Fruit fly (Drosophila melanogaster) whole organism, pupa: ENCODE data around the gene CdGAPr.

Experiments
- CG10348 ChIP-seq: fragments of 200-800 bp; sonication (Bioruptor generic); IDR thresholded peaks from 2 replicates; pipeline ENCODE4 v1.3.6; 2022; ENCODE audit warnings: missing biosample characterization, missing genetic modification characterization
- CG12605 ChIP-seq: fragments of 200-800 bp; sonication (Bioruptor generic); IDR thresholded peaks from 2 replicates; pipeline ENCODE4 v1.3.6; 2022; ENCODE audit warnings: missing biosample characterization, missing genetic modification characterization
- CG13204 ChIP-seq: fragments of 200-800 bp; sonication (Bioruptor generic); optimal IDR thresholded peaks from 2 replicates; lab custom pipeline; 2018; ENCODE audit warnings: missing biosample characterization, mild to moderate bottlenecking, missing genetic modification characterization, moderate library complexity
- CG14655 ChIP-seq: fragments of 200-800 bp; sonication (Bioruptor generic); optimal IDR thresholded peaks from 3 replicates; lab custom pipeline; 2017; ENCODE audit warnings: mild to moderate bottlenecking, missing biosample characterization, missing genetic modification reagents, missing genetic modification characterization
- CG15710 ChIP-seq: fragments of 200-800 bp; sonication (Bioruptor generic); optimal IDR thresholded peaks from 2 replicates; lab custom pipeline; 2018; ENCODE audit warnings: missing biosample characterization, mild to moderate bottlenecking, missing genetic modification characterization, moderate library complexity
- CG17806 ChIP-seq: fragments of 200-800 bp; sonication (Bioruptor generic); optimal IDR thresholded peaks from 2 replicates; lab custom pipeline; 2018; ENCODE audit warnings: missing biosample characterization, mild to moderate bottlenecking, missing genetic modification characterization, moderate library complexity
- CG32121 ChIP-seq: fragments of 200-800 bp; sonication (Bioruptor generic); IDR thresholded peaks from 2 replicates; pipeline ENCODE4 v1.3.6; 2022; ENCODE audit warnings: missing biosample characterization, missing genetic modification characterization
- CG34367 ChIP-seq: fragments of 200-800 bp; sonication (Bioruptor generic); optimal IDR thresholded peaks from 2 replicates; lab custom pipeline; 2018; ENCODE audit warnings: missing biosample characterization, mild to moderate bottlenecking, missing genetic modification characterization
- CG4496 ChIP-seq: fragments of 200-800 bp; sonication (Bioruptor generic); IDR thresholded peaks from 3 replicates; pipeline ENCODE4 v1.3.6; 2022; ENCODE audit warnings: missing biosample characterization, missing genetic modification characterization
- CG8159 ChIP-seq: fragments of 200-800 bp; sonication (Bioruptor generic); optimal IDR thresholded peaks from 3 replicates; lab custom pipeline; 2018; ENCODE audit warnings: missing biosample characterization, mild to moderate bottlenecking, missing genetic modification characterization, moderate library complexity
- CG8301 ChIP-seq: fragments of 200-800 bp; sonication (Bioruptor generic); optimal IDR thresholded peaks from 2 replicates; lab custom pipeline; 2018; ENCODE audit warnings: missing biosample characterization, mild to moderate bottlenecking, missing genetic modification characterization
- CG9948 ChIP-seq: fragments of 200-800 bp; sonication (Bioruptor generic); optimal IDR thresholded peaks from 2 replicates; lab custom pipeline; 2018; ENCODE audit warnings: missing biosample characterization, mild to moderate bottlenecking, missing genetic modification characterization, moderate library complexity
- D1 ChIP-seq: fragments of 200-800 bp; sonication (Bioruptor generic); optimal IDR thresholded peaks from 2 replicates; lab custom pipeline; 2018; ENCODE audit warnings: missing biosample characterization, mild to moderate bottlenecking, missing genetic modification characterization, moderate library complexity
- EcR ChIP-seq: fragments of 200-800 bp; sonication (Bioruptor generic); optimal IDR thresholded peaks from 3 replicates; lab custom pipeline; 2019; ENCODE audit warnings: missing biosample characterization, missing genetic modification characterization, mild to moderate bottlenecking, moderate library complexity, missing genetic modification reagents
- Ets98B ChIP-seq: fragments of 200-800 bp; sonication (Bioruptor generic); IDR thresholded peaks from 2 replicates; pipeline ENCODE4 v1.3.6; 2022; ENCODE audit warnings: missing biosample characterization, missing genetic modification characterization
- Pif1A ChIP-seq: fragments of 200-800 bp; sonication (Bioruptor generic); optimal IDR thresholded peaks from 3 replicates; lab custom pipeline; 2016; ENCODE audit warnings: missing biosample characterization, missing genetic modification characterization
- Pif1B ChIP-seq: fragments of 200-800 bp; sonication (Bioruptor generic); optimal IDR thresholded peaks from 3 replicates; lab custom pipeline; 2016; ENCODE audit warnings: missing biosample characterization, missing genetic modification characterization
- Snoo ChIP-seq: fragments of 200-800 bp; sonication (Bioruptor generic); optimal IDR thresholded peaks from 3 replicates; lab custom pipeline; 2017; ENCODE audit warnings: missing biosample characterization, mild to moderate bottlenecking, missing genetic modification characterization, inconsistent platforms
- fd96Ca ChIP-seq: fragments of 200-800 bp; sonication (Bioruptor generic); IDR thresholded peaks from 3 replicates; pipeline ENCODE4 v1.3.6; 2022; ENCODE audit warnings: missing biosample characterization, missing genetic modification characterization
- gl ChIP-seq: fragments of 200-800 bp; sonication (Bioruptor generic); optimal IDR thresholded peaks from 2 replicates; lab custom pipeline; 2018; ENCODE audit warnings: missing biosample characterization, mild to moderate bottlenecking, missing genetic modification characterization
- rn ChIP-seq: fragments of 200-800 bp; sonication (Bioruptor generic); IDR thresholded peaks from 2 replicates; pipeline ENCODE4 v1.3.6; 2022; ENCODE audit warnings: missing biosample characterization, missing genetic modification characterization

CdGAPr gene

DNA sequence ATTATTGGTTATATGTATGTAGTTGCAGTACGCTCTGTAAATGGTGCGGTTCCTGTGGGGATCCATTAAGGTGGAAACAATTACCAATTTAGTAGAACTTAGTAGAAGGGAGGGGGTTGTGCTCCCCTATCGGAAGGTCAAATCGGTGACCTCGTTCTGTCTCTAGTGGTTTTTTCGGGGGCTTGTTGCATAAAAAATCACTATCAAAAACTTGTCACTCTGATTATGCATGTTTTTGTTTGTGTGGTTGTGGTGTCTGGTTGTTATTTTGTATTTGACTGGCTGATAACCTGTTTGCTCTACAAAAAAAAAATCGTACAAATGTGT is 28.3 kb downstream of the CdGAPr start:
- TF ChIP-seq CG14655 (GFP tag; lab: Kevin White, UChicago) (no peak), rn (GFP tag; lab: Robert Waterston, UW) (no peak), CG9948 (tag; lab: Kevin White, UChicago) (no peak), fd96Ca (GFP tag; lab: Robert Waterston, UW) (no peak), D1 (tag; lab: Kevin White, UChicago) (no peak), Pif1A (GFP tag; lab: Kevin White, UChicago) (no peak), CG13204 (GFP tag; lab: Kevin White, UChicago) (no peak), CG15710 (tag; lab: Kevin White, UChicago) (no peak), Ets98B (no peak), gl (no peak)
- TF ChIP-seq, all 21 proteins: peak for 0

dm6 chr2L:19758511-19759128 is 33.1 kb downstream of the CdGAPr start, which contains the start of the genes CG10628 and Dus3:
Gene CG10628 (minus strand): TSS chr2L:19758615.
Gene Dus3 (plus strand): TSS chr2L:19758879.
- TF ChIP-seq CG9948 (tag; lab: Kevin White, UChicago) (peak; percentile 84), CG8159 (peak; percentile 88), CG17806 (tag; lab: Kevin White, UChicago) (peak; percentile 87), gl (peak; percentile 61), CG12605 (peak; percentile 50; the same call in 1 of the 2 replicates), CG32121 (GFP tag; lab: Robert Waterston, UW) (peak; percentile 91), CG8301 (tag; lab: Kevin White, UChicago) (peak; percentile 85), EcR (GFP tag; lab: Kevin White, UChicago) (no peak), fd96Ca (GFP tag; lab: Robert Waterston, UW) (peak; percentile 94), D1 (tag; lab: Kevin White, UChicago) (no peak), Ets98B (peak; percentile 90), CG14655 (GFP tag; lab: Kevin White, UChicago) (no peak), CG15710 (tag; lab: Kevin White, UChicago) (peak; percentile 84), CG10348 (GFP tag; lab: Robert Waterston, UW) (peak; percentile 53; the same call in 1 of the 2 replicates), Snoo (tag; lab: Kevin White, UChicago) (peak; percentile 82), rn (GFP tag; lab: Robert Waterston, UW) (peak; percentile 89), CG4496 (peak; percentile 96), CG13204 (GFP tag; lab: Kevin White, UChicago) (no peak), Pif1A (GFP tag; lab: Kevin White, UChicago) (peak; percentile 89), CG34367 (tag; lab: Kevin White, UChicago) (peak; percentile 78)

dm6 chr2L:19756716-19757115 is 35.0 kb downstream of the CdGAPr start, which contains the start of gene CG10631:
Gene CG10631 (minus strand): TSS chr2L:19756904.
- TF ChIP-seq CG17806 (tag; lab: Kevin White, UChicago): no peak
- TF ChIP-seq CG14655 (GFP tag; lab: Kevin White, UChicago): no peak
- TF ChIP-seq gl: no peak
- TF ChIP-seq CG32121 (GFP tag; lab: Robert Waterston, UW): peak; percentile 13; the same call in 1 of the 2 replicates
- TF ChIP-seq CG34367 (tag; lab: Kevin White, UChicago): no peak
- TF ChIP-seq Snoo (tag; lab: Kevin White, UChicago): no peak
- TF ChIP-seq EcR (GFP tag; lab: Kevin White, UChicago): no peak
- TF ChIP-seq, all 21 proteins: peak for 1

DNA sequence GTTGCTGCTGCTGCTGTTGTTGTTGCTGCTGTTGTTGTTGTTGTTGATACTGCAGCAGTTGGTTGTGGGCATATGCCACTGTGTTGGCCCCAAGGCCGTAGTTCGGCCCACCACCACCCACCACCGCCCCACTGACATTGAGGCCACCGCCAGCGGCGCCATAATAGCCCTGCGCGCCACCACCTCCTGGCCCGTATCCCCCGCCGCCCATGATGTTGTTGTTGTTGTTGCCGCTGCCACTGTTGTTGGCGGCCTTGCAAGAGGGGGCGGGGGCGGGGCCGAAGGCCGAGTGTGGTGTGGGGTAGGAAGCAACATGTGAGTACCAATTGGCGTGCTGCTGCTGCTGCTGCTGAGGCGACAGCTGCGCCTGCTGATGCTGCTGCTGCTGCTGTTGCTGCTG is 35.6 kb downstream of the CdGAPr start:
- TF ChIP-seq CG13204 (GFP tag; lab: Kevin White, UChicago) (peak; percentile 78), rn (GFP tag; lab: Robert Waterston, UW) (no peak), CG12605 (0 out of 2 replicates have a peak, but pooled peaks have one; percentile 26)
- TF ChIP-seq, all 21 proteins: peak for 2

DNA sequence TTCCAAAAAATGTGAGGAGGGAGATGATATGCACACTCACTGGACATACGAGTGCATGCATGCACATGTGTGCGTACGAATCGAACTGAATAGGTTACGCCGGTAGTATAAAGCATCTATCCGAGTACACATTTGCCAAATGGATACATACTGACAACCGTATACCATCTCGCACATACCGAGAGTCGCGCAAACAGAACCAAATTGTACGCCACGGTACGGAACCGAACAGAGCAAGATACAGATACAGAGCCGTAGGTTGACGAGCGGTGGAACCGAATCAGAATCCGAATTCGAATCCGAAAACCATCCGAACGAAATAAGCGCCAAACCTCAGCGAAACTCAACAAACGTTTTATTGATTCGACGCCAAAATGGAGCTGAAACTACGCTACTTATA is 36.7 kb downstream of the CdGAPr start:
- no peak for TF ChIP-seq Pif1B (GFP tag; lab: Kevin White, UChicago)
- no peak for TF ChIP-seq CG4496
- TF ChIP-seq Pif1A (GFP tag; lab: Kevin White, UChicago): no peak
- TF ChIP-seq CG9948 (tag; lab: Kevin White, UChicago): no peak
- no peak for TF ChIP-seq CG13204 (GFP tag; lab: Kevin White, UChicago)
- no peak for TF ChIP-seq CG10348 (GFP tag; lab: Robert Waterston, UW)
- TF ChIP-seq CG12605: no peak
- no peak for TF ChIP-seq CG8301 (tag; lab: Kevin White, UChicago)
- no peak for TF ChIP-seq CG34367 (tag; lab: Kevin White, UChicago)
- no peak for TF ChIP-seq Snoo (tag; lab: Kevin White, UChicago)
- no peak for TF ChIP-seq CG14655 (GFP tag; lab: Kevin White, UChicago)
- TF ChIP-seq, all 21 proteins: peak for 0

DNA sequence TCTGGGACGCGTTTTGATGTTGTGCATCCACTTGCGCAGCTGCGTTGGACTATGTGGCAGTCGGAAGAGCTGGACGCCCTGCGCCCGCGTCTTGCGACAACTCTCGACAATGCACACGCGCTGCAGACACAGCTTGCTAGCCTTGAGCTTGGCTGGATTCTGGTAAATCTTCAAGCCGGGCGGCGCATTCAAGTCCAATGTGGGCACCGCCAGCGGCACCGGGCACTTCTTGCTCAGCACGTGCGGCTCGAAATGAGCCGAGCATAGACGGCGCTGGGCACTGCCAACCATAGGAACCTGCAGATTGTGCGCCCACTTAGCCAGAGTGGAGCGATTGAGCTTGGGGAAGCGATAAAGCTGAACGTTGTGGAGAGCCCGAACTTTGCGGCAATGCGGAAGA is 41.1 kb downstream of the CdGAPr start:
- TF ChIP-seq D1 (tag; lab: Kevin White, UChicago) (no peak), CG32121 (GFP tag; lab: Robert Waterston, UW) (no peak), EcR (GFP tag; lab: Kevin White, UChicago) (no peak), CG4496 (no peak), Snoo (tag; lab: Kevin White, UChicago) (no peak), CG17806 (tag; lab: Kevin White, UChicago) (no peak), CG12605 (no peak), CG10348 (GFP tag; lab: Robert Waterston, UW) (no peak), CG8301 (tag; lab: Kevin White, UChicago) (no peak), CG34367 (tag; lab: Kevin White, UChicago) (no peak)
